Worm (Caenorhabditis elegans) whole organism, L4 larva: ENCODE measurements around the gene F59A7.2.

Experiments
- F26F4.8 ChIP-seq: fragments of 200-800 bp; sonication (Bioruptor generic); conservative IDR thresholded peaks from 2 replicates; pipeline ENCODE4 v1.3.6; 2022; ENCODE audit warnings: missing genetic modification characterization, missing compliant biosample characterization
- F37D6.2 ChIP-seq: sonication (generic microtip); optimal IDR thresholded peaks from 2 replicates; lab custom pipeline; 2016; ENCODE audit warnings: mild to moderate bottlenecking, missing genetic modification characterization, missing compliant biosample characterization
- F44E2.7 ChIP-seq: fragments of 200-800 bp; sonication (Bioruptor generic); IDR thresholded peaks from 2 replicates; pipeline ENCODE4 v2.1.2; 2022; ENCODE audit warnings: missing genetic modification characterization, missing compliant biosample characterization
- T26A8.4 ChIP-seq: fragments of 200-800 bp; sonication (Bioruptor generic); IDR thresholded peaks from 2 replicates; pipeline ENCODE4 v1.3.6; 2022; ENCODE audit warnings: missing genetic modification characterization, missing compliant biosample characterization
- Y48G9A.11 ChIP-seq: fragments of 200-800 bp; sonication (Bioruptor generic); IDR thresholded peaks from 2 replicates; pipeline ENCODE4 v1.3.6; 2022; ENCODE audit warnings: missing genetic modification reagents, missing genetic modification characterization, missing compliant biosample characterization
- attf-4 ChIP-seq: sonication (generic microtip); optimal IDR thresholded peaks from 3 replicates; lab custom pipeline; 2017; ENCODE audit warnings: missing biosample characterization, missing genetic modification characterization
- ceh-20 ChIP-seq: fragments of 200-800 bp; sonication (Bioruptor generic); IDR thresholded peaks from 2 replicates; pipeline ENCODE4 v1.3.6; 2022; ENCODE audit warnings: missing genetic modification reagents, missing genetic modification characterization, missing compliant biosample characterization
- ceh-62 ChIP-seq: sonication (generic microtip); optimal IDR thresholded peaks from 2 replicates; lab custom pipeline; 2017; ENCODE audit warnings: missing biosample characterization, missing genetic modification characterization
- ces-1 ChIP-seq: fragments of 150-350 bp; sonication (generic microtip); optimal IDR thresholded peaks from 4 replicates; lab custom pipeline; 2014; ENCODE audit warnings: missing biosample characterization, missing genetic modification reagents, missing genetic modification characterization
- ctbp-1 ChIP-seq: fragments of 200-800 bp; sonication (Bioruptor generic); IDR thresholded peaks from 2 replicates; pipeline ENCODE4 v1.3.6; 2022; ENCODE audit warnings: missing genetic modification reagents, missing genetic modification characterization, missing compliant biosample characterization
- daf-12 ChIP-seq: fragments of 150-350 bp; optimal IDR thresholded peaks from 2 replicates; lab custom pipeline; 2014; ENCODE audit warnings: missing biosample characterization, missing genetic modification reagents, missing genetic modification characterization
- daf-16 ChIP-seq, 3 experiments: sonication (generic microtip); optimal IDR thresholded peaks; 2 replicates each; lab custom pipeline; 2016 to 2017; ENCODE audit warnings: missing genetic modification characterization in 3 of 3, missing genetic modification reagents in 3 of 3, mild to moderate bottlenecking in 2 of 3, missing compliant biosample characterization in 2 of 3, missing biosample characterization in 1 of 3, moderate library complexity in 1 of 3
- dmd-8 ChIP-seq: fragments of 200-800 bp; sonication (Bioruptor generic); IDR thresholded peaks from 2 replicates; pipeline ENCODE4 v1.3.6; 2022; ENCODE audit warnings: missing genetic modification characterization, missing compliant biosample characterization
- dpl-1 ChIP-seq: fragments of 150-350 bp; optimal IDR thresholded peaks from 2 replicates; lab custom pipeline; 2014; ENCODE audit warnings: missing biosample characterization, missing genetic modification reagents, missing genetic modification characterization
- egl-27 ChIP-seq: sonication (generic microtip); optimal IDR thresholded peaks from 3 replicates; lab custom pipeline; 2017; ENCODE audit warnings: missing biosample characterization, missing genetic modification reagents, missing genetic modification characterization
- jun-1 ChIP-seq: fragments of 150-350 bp; optimal IDR thresholded peaks from 2 replicates; lab custom pipeline; 2014; ENCODE audit warnings: missing biosample characterization, missing genetic modification reagents, missing genetic modification characterization
- lin-15B ChIP-seq: fragments of 150-350 bp; sonication (generic microtip); optimal IDR thresholded peaks from 3 replicates; lab custom pipeline; 2014; ENCODE audit warnings: missing biosample characterization, missing genetic modification characterization
- madf-9 ChIP-seq: fragments of 200-800 bp; sonication (Bioruptor generic); conservative IDR thresholded peaks from 2 replicates; pipeline ENCODE4 v1.3.6; 2022; ENCODE audit warnings: missing genetic modification reagents, missing genetic modification characterization, missing compliant biosample characterization
- mdl-1 ChIP-seq, 2 experiments: fragments of 150-350 bp in 1 of 2; sonication (generic microtip) in 1 of 2; optimal IDR thresholded peaks; 2 replicates each; lab custom pipeline; 2014 to 2017; ENCODE audit warnings: missing biosample characterization in 2 of 2, missing genetic modification characterization in 2 of 2
- mxl-2 ChIP-seq: fragments of 200-800 bp; sonication (Bioruptor generic); conservative IDR thresholded peaks from 2 replicates; pipeline ENCODE4 v1.3.6; 2022; ENCODE audit warnings: missing genetic modification reagents, missing genetic modification characterization, missing compliant biosample characterization
- nhr-10 ChIP-seq: fragments of 150-350 bp; optimal IDR thresholded peaks from 2 replicates; lab custom pipeline; 2014; ENCODE audit warnings: missing biosample characterization, missing genetic modification characterization
- nhr-102 ChIP-seq: sonication (generic microtip); optimal IDR thresholded peaks from 2 replicates; lab custom pipeline; 2016; ENCODE audit warnings: mild to moderate bottlenecking, missing genetic modification characterization, moderate library complexity, missing compliant biosample characterization
- nhr-11 ChIP-seq: fragments of 150-350 bp; optimal IDR thresholded peaks from 2 replicates; lab custom pipeline; 2014; ENCODE audit warnings: missing biosample characterization, missing genetic modification characterization
- nhr-237 ChIP-seq: sonication (generic microtip); optimal IDR thresholded peaks from 2 replicates; lab custom pipeline; 2017; ENCODE audit warnings: missing biosample characterization, missing genetic modification characterization
- nhr-28 ChIP-seq: fragments of 150-350 bp; optimal IDR thresholded peaks from 2 replicates; lab custom pipeline; 2014; ENCODE audit warnings: missing biosample characterization, missing genetic modification characterization
- nhr-42 ChIP-seq: fragments of 200-800 bp; sonication (Bioruptor generic); IDR thresholded peaks from 2 replicates; pipeline ENCODE4 v1.3.6; 2022; ENCODE audit warnings: missing genetic modification characterization, missing compliant biosample characterization
- nhr-76 ChIP-seq: fragments of 150-350 bp; optimal IDR thresholded peaks from 2 replicates; lab custom pipeline; 2014; ENCODE audit warnings: missing biosample characterization, missing genetic modification characterization
- nhr-77 ChIP-seq: fragments of 150-350 bp; optimal IDR thresholded peaks from 2 replicates; lab custom pipeline; 2014; ENCODE audit warnings: missing biosample characterization, missing genetic modification characterization
- unc-39 ChIP-seq: sonication (generic microtip); optimal IDR thresholded peaks from 2 replicates; lab custom pipeline; 2017; ENCODE audit warnings: missing biosample characterization, missing genetic modification characterization
- unc-62 ChIP-seq, 3 experiments: fragments of 150-350 bp in 1 of 3; sonication (generic microtip); optimal IDR thresholded peaks in 2 of 3; peaks in 1 of 3; 1 replicate in 1 of 3; 2 replicates in 2 of 3; lab custom pipeline; 2014 to 2017; ENCODE audit warnings: missing biosample characterization in 3 of 3, missing genetic modification characterization in 3 of 3, missing genetic modification reagents in 3 of 3, missing genotype in 1 of 3
- zfp-2 ChIP-seq: sonication (generic microtip); optimal IDR thresholded peaks from 2 replicates; lab custom pipeline; 2016; ENCODE audit warnings: mild to moderate bottlenecking, missing genetic modification characterization, missing compliant biosample characterization
- zfp-3 ChIP-seq: fragments of 200-800 bp; sonication (Bioruptor generic); conservative IDR thresholded peaks from 2 replicates; pipeline ENCODE4 v1.3.6; 2022; ENCODE audit warnings: missing genetic modification reagents, missing genetic modification characterization, missing compliant biosample characterization

F59A7.2 gene

DNA sequence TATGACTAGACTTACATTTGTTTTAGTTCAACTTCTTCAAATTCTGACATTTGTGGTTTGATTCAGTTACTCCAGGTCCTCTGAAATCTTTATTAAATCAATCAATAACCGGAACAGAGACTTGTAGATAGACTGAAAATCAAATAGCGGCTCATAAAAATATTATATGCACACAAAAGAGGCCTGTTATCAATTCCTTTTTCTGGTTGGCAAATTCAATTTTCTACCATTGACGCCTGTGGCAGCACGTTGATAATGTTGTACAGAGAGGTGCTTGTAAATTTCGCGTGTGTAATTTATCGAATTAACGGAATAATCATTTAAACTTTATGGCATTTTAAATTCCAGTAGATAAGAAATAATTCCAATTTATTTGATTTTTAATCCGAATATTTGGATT, 29.4 kb downstream of the F59A7.2 start, which contains the start of gene T08B1.1 (continued):
- TF ChIP-seq daf-12 (tag; lab: Kevin White, UChicago): no peak
- TF ChIP-seq mdl-1 (tag; optimal IDR thresholded peaks at IDR 0.05; lab: Kevin White, UChicago): peak in 1 of 2 experiments; percentile 5
- no peak for TF ChIP-seq madf-9 (GFP tag; lab: Robert Waterston, UW)
- peak; percentile 45; the same call in 1 of the 2 replicates for TF ChIP-seq ceh-20
- no peak for TF ChIP-seq nhr-102 (tag; lab: Kevin White, UChicago)
- no peak for TF ChIP-seq nhr-237
- no peak for TF ChIP-seq lin-15B
- no peak for TF ChIP-seq daf-16 (GFP tag; optimal IDR thresholded peaks at IDR 0.05; lab: Kevin White, UChicago)
- peak; percentile 68 for TF ChIP-seq daf-16 (tag; optimal IDR thresholded peaks at IDR 0.05; lab: Kevin White, UChicago)
- TF ChIP-seq nhr-77: no peak
- no peak for TF ChIP-seq F26F4.8 (GFP tag; lab: Robert Waterston, UW)
- TF ChIP-seq jun-1: no peak
- TF ChIP-seq ctbp-1 (GFP tag; lab: Robert Waterston, UW): no peak
- no peak for TF ChIP-seq egl-27 (tag; lab: Kevin White, UChicago)
- peak; percentile 0 for TF ChIP-seq nhr-28 (tag; lab: Kevin White, UChicago)
- TF ChIP-seq zfp-2 (tag; lab: Kevin White, UChicago): no peak
- no peak for TF ChIP-seq nhr-42
- TF ChIP-seq Y48G9A.11 (GFP tag; lab: Robert Waterston, UW): no peak
- no peak for TF ChIP-seq F44E2.7 (GFP tag; lab: Robert Waterston, UW)
- no peak for TF ChIP-seq dpl-1 (GFP tag; lab: Kevin White, UChicago)
- no peak for TF ChIP-seq nhr-10
- no peak for TF ChIP-seq unc-39 (tag; lab: Kevin White, UChicago)
- no peak for TF ChIP-seq T26A8.4

DNA sequence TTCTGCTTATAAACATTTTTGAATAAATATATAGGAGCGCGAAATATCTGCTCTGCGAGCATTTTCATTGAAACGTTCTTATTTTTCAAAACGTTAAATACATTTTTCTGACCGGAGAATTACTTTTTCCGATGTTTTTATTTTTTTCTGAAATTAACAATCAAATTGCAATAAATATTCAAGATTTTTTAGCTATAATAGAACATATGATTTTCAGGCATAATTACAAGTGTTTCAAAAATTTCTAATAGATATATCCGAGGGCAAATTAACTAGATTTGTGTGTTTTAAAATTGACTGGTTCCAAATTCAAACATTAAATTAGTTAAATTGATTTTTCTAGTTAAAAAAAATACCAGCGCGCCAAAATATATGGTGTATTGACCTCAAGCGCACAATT, 37.4 kb downstream of the F59A7.2 start, which contains the start of gene T08B1.4:
T08B1.4 (plus strand) TSS at position 301 of the 400 bp plus-strand sequence.
- TF ChIP-seq lin-15B (no peak), ces-1 (GFP tag; lab: Kevin White, UChicago) (no peak), ceh-62 (no peak), mxl-2 (GFP tag; lab: Robert Waterston, UW) (no peak), nhr-76 (tag; lab: Kevin White, UChicago) (no peak)

DNA sequence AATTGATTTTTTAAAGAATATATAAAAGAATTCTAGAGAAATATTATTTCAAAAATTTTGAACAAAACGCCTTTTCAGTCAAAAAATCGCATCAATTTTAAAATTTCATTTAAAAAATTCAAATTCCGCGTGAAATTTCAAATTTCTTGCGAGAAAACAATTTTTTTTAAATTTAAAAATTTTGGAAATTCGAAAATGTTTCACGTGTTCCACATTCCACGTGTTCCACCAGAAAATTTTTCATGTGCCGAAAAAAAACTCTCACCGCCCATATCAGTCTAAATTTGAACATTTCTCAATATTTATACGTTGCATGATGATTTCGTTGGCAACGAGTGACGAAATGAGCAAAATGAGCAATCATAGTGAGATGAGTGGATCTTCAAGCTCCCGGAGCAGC, 41.3 kb downstream of the F59A7.2 start, which contains the start of gene fbxa-201:
fbxa-201 (plus strand) TSS at position 301 of the 400 bp plus-strand sequence.
- TF ChIP-seq F37D6.2 (tag; lab: Kevin White, UChicago) (no peak), attf-4 (tag; lab: Kevin White, UChicago) (no peak), zfp-3 (GFP tag; lab: Robert Waterston, UW) (no peak), daf-16 (GFP tag; optimal IDR thresholded peaks at IDR 0.05; lab: Kevin White, UChicago) (no peak), daf-16 (tag; optimal IDR thresholded peaks at IDR 0.05; lab: Kevin White, UChicago) (no peak)

DNA sequence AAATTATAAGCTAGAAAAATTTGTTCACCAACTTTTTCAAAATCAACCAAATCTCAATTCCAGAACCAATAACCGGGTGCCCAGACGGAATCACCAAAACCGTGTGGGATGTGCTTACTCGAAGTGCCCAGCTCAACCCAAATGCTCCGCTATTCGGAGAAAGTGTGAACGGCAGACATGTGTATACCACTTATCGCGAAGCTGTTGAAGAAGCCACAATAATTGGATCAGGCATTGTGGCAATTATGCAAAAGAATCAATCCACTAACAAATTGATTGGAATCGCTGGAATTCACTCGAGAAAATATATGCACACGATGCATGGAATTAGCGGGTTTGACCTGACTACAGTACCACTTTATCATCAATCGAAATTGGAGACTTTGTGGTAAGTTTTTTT, 46.6 kb downstream of the F59A7.2 start:
- TF ChIP-seq unc-62 (GFP tag; optimal IDR thresholded peaks at IDR 0.05 in 1 of 2; lab: Kevin White, UChicago): peak in 1 of 2 experiments; percentile 95
- no peak for TF ChIP-seq unc-62 (tag; optimal IDR thresholded peaks at IDR 0.05; lab: Kevin White, UChicago)
- no peak for TF ChIP-seq dmd-8 (GFP tag; lab: Robert Waterston, UW)

DNA sequence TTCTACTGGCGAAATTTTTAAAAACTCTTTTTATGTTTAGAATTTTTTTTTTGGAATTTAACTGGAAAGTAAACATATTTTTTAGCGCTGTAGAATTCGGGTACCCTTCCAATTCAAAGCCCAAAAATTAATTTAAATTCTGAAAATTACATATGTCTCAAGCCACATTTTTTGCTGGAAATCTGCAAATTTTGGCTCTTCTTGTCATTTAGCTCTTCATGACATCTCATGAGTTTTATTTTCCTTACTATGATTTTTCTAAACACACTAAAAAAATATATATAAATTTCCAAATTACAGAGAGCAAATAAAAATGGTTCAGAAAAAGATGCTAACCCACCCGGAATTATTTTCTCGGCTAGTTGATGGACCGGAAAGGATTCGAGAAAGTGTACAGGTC, 47.1 kb downstream of the F59A7.2 start, which contains the start of gene acs-3:
acs-3 (plus strand) TSS at position 301 of the 400 bp plus-strand sequence.
- TF ChIP-seq nhr-11 (no peak), unc-62 (GFP tag; optimal IDR thresholded peaks at IDR 0.05 in 1 of 2; lab: Kevin White, UChicago) (peak in 1 of 2 experiments; percentile 41), unc-62 (tag; optimal IDR thresholded peaks at IDR 0.05; lab: Kevin White, UChicago) (no peak)
